Worm (Caenorhabditis elegans) whole organism, L4/young adult: ENCODE measurements around the gene fubl-3.

Experiments used
- dao-5 ChIP-seq: sonication (generic microtip); optimal IDR thresholded peaks from 2 replicates; lab custom pipeline; 2016; ENCODE audit warnings: missing genotype, missing genetic modification characterization, moderate library complexity, missing compliant biosample characterization
- him-1 ChIP-seq: sonication (generic microtip); optimal IDR thresholded peaks from 2 replicates; lab custom pipeline; 2016; ENCODE audit warnings: missing genotype, missing genetic modification reagents, missing genetic modification characterization, missing compliant biosample characterization

DNA sequence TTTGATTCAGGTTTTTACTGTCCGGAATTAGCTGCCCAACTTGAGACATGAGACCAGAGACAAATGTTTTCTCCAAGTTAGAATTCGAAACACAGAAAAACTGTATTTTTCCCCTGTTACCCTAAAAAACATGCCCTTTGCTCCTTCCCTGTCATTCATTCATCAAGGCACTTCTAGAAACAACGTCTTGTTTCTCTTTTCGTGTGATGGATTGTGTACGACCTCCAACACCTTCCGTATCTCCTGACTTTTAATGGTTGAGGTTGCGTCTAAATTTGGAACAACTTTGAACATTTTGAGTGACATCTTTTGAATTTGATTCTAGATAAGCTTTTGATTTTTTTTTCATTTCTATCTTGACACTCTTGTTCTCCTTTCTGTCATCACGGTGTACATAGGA is 11.7 kb upstream of the fubl-3 start:
- TF ChIP-seq him-1 (tag; lab: Kevin White, UChicago) (no peak), dao-5 (tag; lab: Kevin White, UChicago) (no peak)
